Worm (Caenorhabditis elegans) whole organism, L3 larva: Measurements from ENCODE around the gene C08E8.6.
A peak's percentile ranks its signal among the peaks of the same experiment; 100 is the strongest.
"Not testable (repeated sequence)": the region's sequence is repeated elsewhere in the genome, so short reads cannot be mapped to it uniquely, and the experiment has no call there.

Experiments
- R02D3.7 ChIP-seq: fragments of 150-350 bp; optimal IDR thresholded peaks from 2 replicates; lab custom pipeline; 2014; ENCODE audit warnings: missing biosample characterization, missing genetic modification characterization
- ZK546.5 ChIP-seq: sonication (generic microtip); optimal IDR thresholded peaks from 2 replicates; lab custom pipeline; 2017; ENCODE audit warnings: missing biosample characterization, missing genetic modification characterization
- aly-2 ChIP-seq: fragments of 150-350 bp; optimal IDR thresholded peaks from 2 replicates; lab custom pipeline; 2014; ENCODE audit warnings: missing biosample characterization, missing genetic modification characterization
- ama-1 ChIP-seq: fragments of 150-350 bp; optimal IDR thresholded peaks from 2 replicates; lab custom pipeline; 2018
- ceh-16 ChIP-seq: sonication (generic microtip); optimal IDR thresholded peaks from 2 replicates; lab custom pipeline; 2017; ENCODE audit warnings: missing biosample characterization, missing genetic modification characterization
- ceh-28 ChIP-seq: fragments of 150-350 bp; optimal IDR thresholded peaks from 2 replicates; lab custom pipeline; 2014; ENCODE audit warnings: missing biosample characterization, missing genetic modification reagents, missing genetic modification characterization
- egl-27 ChIP-seq: sonication (generic microtip); optimal IDR thresholded peaks from 4 replicates; lab custom pipeline; 2017; ENCODE audit warnings: missing biosample characterization, missing genetic modification reagents, missing genetic modification characterization
- egl-5 ChIP-seq: fragments of 150-350 bp; optimal IDR thresholded peaks from 2 replicates; lab custom pipeline; 2017; ENCODE audit warnings: missing biosample characterization, missing genetic modification reagents, missing genetic modification characterization, inconsistent platforms
- elt-2 ChIP-seq: sonication (generic microtip); optimal IDR thresholded peaks from 2 replicates; lab custom pipeline; 2016; ENCODE audit warnings: missing genetic modification reagents, mild to moderate bottlenecking, missing genetic modification characterization, missing compliant biosample characterization
- elt-3 ChIP-seq, 3 experiments: fragments of 150-350 bp in 1 of 3; sonication (generic microtip) in 2 of 3; optimal IDR thresholded peaks; 2 replicates in 2 of 3; 4 replicates in 1 of 3; lab custom pipeline; 2014 to 2017; ENCODE audit warnings: missing biosample characterization in 3 of 3, missing genetic modification characterization in 3 of 3
- eor-1 ChIP-seq, 2 experiments: fragments of 150-350 bp; optimal IDR thresholded peaks; 2 replicates each; lab custom pipeline; 2014 to 2018; ENCODE audit warnings: missing biosample characterization in 2 of 2, missing genetic modification characterization in 2 of 2
- fkh-2 ChIP-seq: fragments of 150-350 bp; optimal IDR thresholded peaks from 2 replicates; lab custom pipeline; 2014; ENCODE audit warnings: missing biosample characterization, missing genetic modification reagents, missing genetic modification characterization
- fos-1 ChIP-seq: fragments of 150-350 bp; optimal IDR thresholded peaks from 2 replicates; lab custom pipeline; 2014; ENCODE audit warnings: missing biosample characterization, missing genetic modification characterization
- hmg-11 ChIP-seq: sonication (generic microtip); optimal IDR thresholded peaks from 2 replicates; lab custom pipeline; 2016; ENCODE audit warnings: missing genetic modification characterization, missing compliant biosample characterization
- jun-1 ChIP-seq: fragments of 150-350 bp; optimal IDR thresholded peaks from 2 replicates; lab custom pipeline; 2014; ENCODE audit warnings: missing biosample characterization, missing genetic modification reagents, missing genetic modification characterization
- lin-15B ChIP-seq: fragments of 150-350 bp; optimal IDR thresholded peaks from 2 replicates; lab custom pipeline; 2014; ENCODE audit warnings: missing biosample characterization, missing genetic modification characterization
- lin-39 ChIP-seq: fragments of 150-350 bp; optimal IDR thresholded peaks from 2 replicates; lab custom pipeline; 2018; ENCODE audit warnings: missing biosample characterization, missing genetic modification reagents, missing genetic modification characterization
- lsy-12 ChIP-seq: sonication (generic microtip); optimal IDR thresholded peaks from 2 replicates; lab custom pipeline; 2016; ENCODE audit warnings: mild to moderate bottlenecking, missing genetic modification characterization, missing compliant biosample characterization
- mdl-1 ChIP-seq: fragments of 150-350 bp; optimal IDR thresholded peaks from 2 replicates; lab custom pipeline; 2014; ENCODE audit warnings: missing biosample characterization, missing genetic modification characterization
- nfya-1 ChIP-seq: sonication (generic microtip); optimal IDR thresholded peaks from 2 replicates; lab custom pipeline; 2017; ENCODE audit warnings: missing genetic modification characterization, mild to moderate bottlenecking, missing compliant biosample characterization, antibody characterized with exemption, moderate library complexity; ENCODE audit not compliant: insufficient read depth
- nhr-12 ChIP-seq: fragments of 150-350 bp; optimal IDR thresholded peaks from 2 replicates; lab custom pipeline; 2014; ENCODE audit warnings: missing biosample characterization, missing genetic modification characterization
- nhr-237 ChIP-seq: fragments of 150-350 bp; optimal IDR thresholded peaks from 2 replicates; lab custom pipeline; 2014; ENCODE audit warnings: missing biosample characterization, missing genetic modification characterization
- nhr-28 ChIP-seq: fragments of 150-350 bp; optimal IDR thresholded peaks from 2 replicates; lab custom pipeline; 2014; ENCODE audit warnings: missing biosample characterization, missing genetic modification characterization
- nhr-76 ChIP-seq: fragments of 150-350 bp; sonication (generic microtip); optimal IDR thresholded peaks from 5 replicates; lab custom pipeline; 2014; ENCODE audit warnings: missing biosample characterization, missing genetic modification characterization
- pha-4 ChIP-seq: fragments of 150-350 bp; optimal IDR thresholded peaks from 2 replicates; lab custom pipeline; 2014; ENCODE audit warnings: missing biosample characterization, missing genetic modification reagents, missing genetic modification characterization
- pqm-1 ChIP-seq: fragments of 150-350 bp; optimal IDR thresholded peaks from 2 replicates; lab custom pipeline; 2017; ENCODE audit warnings: missing biosample characterization, missing genetic modification characterization, inconsistent platforms
- skn-1 ChIP-seq: fragments of 150-350 bp; optimal IDR thresholded peaks from 2 replicates; lab custom pipeline; 2014; ENCODE audit warnings: missing biosample characterization, missing genetic modification characterization
- snpc-4 ChIP-seq: fragments of 150-350 bp; optimal IDR thresholded peaks from 2 replicates; lab custom pipeline; 2014; ENCODE audit warnings: missing biosample characterization, missing genetic modification characterization
- tbx-2 ChIP-seq: sonication (generic microtip); optimal IDR thresholded peaks from 2 replicates; lab custom pipeline; 2016; ENCODE audit warnings: mild to moderate bottlenecking, missing genetic modification characterization, missing compliant biosample characterization
- unc-62 ChIP-seq: fragments of 150-350 bp; sonication (generic microtip); optimal IDR thresholded peaks from 4 replicates; lab custom pipeline; 2014; ENCODE audit warnings: missing biosample characterization, missing genetic modification reagents, missing genetic modification characterization
- zag-1 ChIP-seq: fragments of 150-350 bp; optimal IDR thresholded peaks from 2 replicates; lab custom pipeline; 2014; ENCODE audit warnings: missing biosample characterization, missing genetic modification characterization
- ztf-4 ChIP-seq: fragments of 150-350 bp; optimal IDR thresholded peaks from 2 replicates; lab custom pipeline; 2014; ENCODE audit warnings: missing biosample characterization, missing genetic modification characterization

The C08E8.6 gene

DNA sequence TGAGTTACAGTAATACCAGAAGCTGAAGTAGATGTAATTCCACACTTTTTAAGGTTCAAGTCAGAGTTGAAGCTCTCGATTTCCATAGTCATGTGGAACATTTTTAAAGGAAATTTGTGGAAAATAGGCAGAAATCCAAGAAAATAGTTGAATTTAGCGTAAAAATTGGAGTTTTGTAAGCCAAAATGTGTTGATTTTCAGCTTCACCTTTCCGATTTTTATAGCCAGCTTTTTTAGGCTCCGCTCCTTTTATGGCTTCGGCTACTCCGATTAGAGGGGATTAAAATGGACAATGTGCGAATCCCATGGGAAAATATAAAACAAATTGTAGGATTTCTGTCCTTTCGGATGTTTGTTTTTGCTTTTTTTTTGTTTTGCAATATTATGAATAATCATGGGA is at the start of gene C08E8.6:
C08E8.6 (minus strand) TSS at position 101 of the 400 bp plus-strand sequence.
- no peak for TF ChIP-seq R02D3.7 (tag; lab: Kevin White, UChicago)
- TF ChIP-seq skn-1 (tag; lab: Kevin White, UChicago) = no peak
- no peak for TF ChIP-seq jun-1 (tag; lab: Kevin White, UChicago)
- no peak for TF ChIP-seq pqm-1
- TF ChIP-seq zag-1 = no peak
- no peak for TF ChIP-seq nhr-28 (tag; lab: Kevin White, UChicago)
- no peak for TF ChIP-seq ama-1 (lab: Kevin White, UChicago)
- no peak for TF ChIP-seq fkh-2 (tag; lab: Kevin White, UChicago)
- no peak for TF ChIP-seq lsy-12 (tag; lab: Kevin White, UChicago)
- TF ChIP-seq ceh-16 (tag; lab: Kevin White, UChicago) = no peak
- TF ChIP-seq ztf-4 (tag; lab: Kevin White, UChicago) = no peak
- no peak for TF ChIP-seq aly-2 (tag; lab: Kevin White, UChicago)
- TF ChIP-seq tbx-2 (tag; lab: Kevin White, UChicago) = no peak

DNA sequence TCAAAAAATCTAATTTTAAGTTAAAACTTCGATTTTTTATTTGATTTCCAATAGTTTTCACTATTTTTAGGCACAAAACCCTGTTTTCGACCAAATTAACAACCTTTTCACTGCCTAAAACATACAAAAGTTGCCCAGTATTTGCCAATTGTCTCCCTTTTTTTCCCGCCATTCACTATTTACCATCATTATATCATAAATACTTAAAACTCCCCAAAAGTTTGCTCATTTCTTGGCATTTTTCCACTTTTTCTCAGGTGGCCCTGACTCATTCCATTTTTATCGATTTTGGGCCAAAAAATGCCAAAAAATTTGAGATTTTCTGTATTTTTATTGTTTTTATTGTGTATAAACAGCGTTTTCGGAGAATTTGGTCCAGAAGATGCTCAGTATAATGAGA is 45.8 kb upstream of the C08E8.6 start, which contains the start of gene txt-8:
txt-8 (plus strand) TSS at position 301 of the 400 bp plus-strand sequence.
- TF ChIP-seq fos-1 (no peak), pha-4 (peak; percentile 1)

DNA sequence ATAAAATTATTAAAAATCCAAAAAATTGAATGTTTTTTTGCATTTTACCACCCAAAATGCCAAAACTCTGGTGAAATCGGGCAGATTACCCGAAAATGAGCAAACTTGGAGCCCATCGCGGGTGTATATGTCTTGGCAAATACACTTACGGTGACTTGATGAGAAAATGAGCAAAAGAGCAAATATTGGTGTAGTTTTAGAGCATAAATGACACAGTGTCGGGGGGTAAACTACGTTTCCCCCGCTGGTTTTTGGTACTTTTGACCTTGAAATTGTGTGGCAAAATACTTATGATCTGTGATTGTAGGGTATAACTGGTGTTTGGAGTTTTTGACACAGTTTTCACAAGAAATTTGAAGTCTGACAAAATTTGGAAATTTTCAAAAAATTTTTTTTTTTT is 44.7 kb upstream of the C08E8.6 start, which contains the start of gene ZK262.2:
ZK262.2 (minus strand) TSS at position 101 of the 400 bp plus-strand sequence.
- TF ChIP-seq pha-4 = peak; percentile 9
- TF ChIP-seq nhr-76 (tag; lab: Kevin White, UChicago) = no peak
- no peak for TF ChIP-seq ZK546.5 (tag; lab: Kevin White, UChicago)
- no peak for TF ChIP-seq nhr-12 (tag; lab: Kevin White, UChicago)
- no peak for TF ChIP-seq ceh-28
- no peak for TF ChIP-seq lin-15B (tag; lab: Kevin White, UChicago)
- no peak for TF ChIP-seq nhr-237 (tag; lab: Kevin White, UChicago)
- no peak for TF ChIP-seq unc-62
- TF ChIP-seq, all 47 proteins: peak for 1

DNA sequence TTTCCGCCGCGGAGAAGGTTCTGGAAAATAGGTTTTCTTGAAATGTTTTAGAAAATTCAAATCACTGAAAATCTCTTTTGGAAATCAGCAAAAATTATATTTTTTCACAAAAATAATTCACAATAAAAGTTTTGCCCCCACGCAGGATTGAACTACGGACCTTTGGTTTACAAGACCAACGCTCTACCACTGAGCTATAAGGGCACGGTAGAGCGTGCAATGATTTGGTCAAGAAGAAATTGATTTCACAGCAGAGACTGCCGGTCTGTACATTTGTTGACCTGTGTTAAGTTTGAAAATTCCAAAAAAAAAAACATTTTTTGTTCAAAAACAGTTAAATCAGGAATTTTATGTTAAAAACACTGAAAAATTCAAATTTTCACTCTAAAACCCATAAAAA is 44.1 kb upstream of the C08E8.6 start:
- TF ChIP-seq elt-2 (tag; lab: Kevin White, UChicago) (peak; percentile 14), nfya-1 (no peak)

ce11 chrV:18410142-18410541 is 41.9 kb upstream of the C08E8.6 start, which contains the start of gene srh-207:
TSS of gene srh-207 (minus strand) at chrV:18410242.
- no peak for TF ChIP-seq elt-3 (tag; optimal IDR thresholded peaks at IDR 0.05; lab: Kevin White, UChicago)
- no peak for TF ChIP-seq egl-5 (tag; lab: Kevin White, UChicago)
- TF ChIP-seq nhr-237 (tag; lab: Kevin White, UChicago) = no peak
- no peak for TF ChIP-seq fkh-2 (tag; lab: Kevin White, UChicago)
- TF ChIP-seq lin-15B (tag; lab: Kevin White, UChicago) = no peak
- TF ChIP-seq hmg-11 = no peak
- no peak for TF ChIP-seq jun-1 (tag; lab: Kevin White, UChicago)
- TF ChIP-seq mdl-1 (tag; lab: Kevin White, UChicago) = no peak
- TF ChIP-seq skn-1 (tag; lab: Kevin White, UChicago) = no peak
- no peak for TF ChIP-seq eor-1 (tag; optimal IDR thresholded peaks at IDR 0.05; lab: Kevin White, UChicago)
- no peak for TF ChIP-seq lin-39 (tag; lab: Kevin White, UChicago)
- no peak for TF ChIP-seq fos-1
- no peak for TF ChIP-seq egl-27 (tag; lab: Kevin White, UChicago)
- TF ChIP-seq snpc-4 (tag; lab: Kevin White, UChicago) = no peak
- TF ChIP-seq, all 47 proteins: peak for 0

DNA sequence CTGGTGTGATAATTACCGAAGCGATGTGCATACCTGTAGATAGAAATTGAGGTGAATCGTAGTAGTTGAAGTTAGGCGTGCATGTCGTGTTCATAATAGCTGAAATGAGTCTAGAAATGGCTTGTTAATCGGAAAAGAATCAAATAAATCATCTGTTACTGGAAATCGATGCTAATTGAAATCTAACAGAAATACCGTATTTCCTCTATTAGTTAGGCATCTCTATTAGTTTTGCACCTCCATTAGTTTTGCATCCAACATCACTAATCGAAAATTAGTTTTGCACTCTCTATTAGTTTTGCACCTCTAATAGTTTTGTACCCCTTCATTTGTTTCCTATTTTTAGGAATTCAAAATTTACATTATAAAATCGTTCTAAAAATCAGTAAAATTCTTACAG is 36.5 kb upstream of the C08E8.6 start, which contains the start of gene srh-209:
srh-209 (minus strand) TSS at position 101 of the 400 bp plus-strand sequence.
- TF ChIP-seq elt-2, nhr-237, lin-39 (tag; lab: Kevin White, UChicago): not testable (repeated sequence)
- TF ChIP-seq, all 47 proteins: peak for 0; not testable (repeated sequence) for 47
